Fruit fly (Drosophila melanogaster): ENCODE data around the gene CG12320.

DNA sequence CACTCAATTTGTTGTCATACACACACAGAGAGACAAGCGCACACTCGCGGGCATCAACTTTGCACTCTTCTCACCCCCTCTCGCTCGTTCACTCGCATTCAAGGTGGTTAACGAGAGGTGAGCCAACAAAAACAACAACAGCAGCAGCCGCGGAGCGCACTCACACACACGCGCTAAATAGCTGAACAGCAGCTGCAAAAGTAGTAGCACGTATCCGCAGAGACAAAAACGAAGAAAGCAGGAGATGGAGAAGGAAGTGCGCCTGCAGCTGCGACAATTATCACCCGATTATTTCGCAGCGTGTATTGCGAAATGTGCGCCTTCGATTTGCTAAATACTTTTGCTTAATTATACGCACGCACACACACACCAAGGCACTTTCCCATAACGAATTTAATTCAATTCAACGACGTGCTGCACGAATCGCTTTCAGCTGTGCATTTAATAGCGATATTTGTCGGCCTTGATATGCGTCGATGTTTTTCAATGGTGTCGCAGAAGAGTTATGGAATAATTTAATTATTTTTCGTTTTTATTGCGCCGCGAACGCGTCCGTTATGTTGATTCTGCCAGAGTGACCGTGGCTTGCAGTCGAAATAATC is 45.9 kb upstream of the CG12320 start:
- TF ChIP-seq Pif1B (GFP tag; optimal IDR thresholded peaks at IDR 0.05) (peak; percentile 74), CG13204 (GFP tag; optimal IDR thresholded peaks at IDR 0.05) (peak; percentile 61), Snoo (tag; optimal IDR thresholded peaks at IDR 0.05) (no peak), Ets98B (GFP tag; IDR thresholded peaks at IDR 0.05) (peak; percentile 70), D1 (tag; optimal IDR thresholded peaks at IDR 0.05) (no peak), CG15710 (tag; optimal IDR thresholded peaks at IDR 0.05) (peak; percentile 2)

Data from whole organism, pupa.